Worm (Caenorhabditis elegans): ENCODE results near the gene bra-2.

bra-2 gene

DNA sequence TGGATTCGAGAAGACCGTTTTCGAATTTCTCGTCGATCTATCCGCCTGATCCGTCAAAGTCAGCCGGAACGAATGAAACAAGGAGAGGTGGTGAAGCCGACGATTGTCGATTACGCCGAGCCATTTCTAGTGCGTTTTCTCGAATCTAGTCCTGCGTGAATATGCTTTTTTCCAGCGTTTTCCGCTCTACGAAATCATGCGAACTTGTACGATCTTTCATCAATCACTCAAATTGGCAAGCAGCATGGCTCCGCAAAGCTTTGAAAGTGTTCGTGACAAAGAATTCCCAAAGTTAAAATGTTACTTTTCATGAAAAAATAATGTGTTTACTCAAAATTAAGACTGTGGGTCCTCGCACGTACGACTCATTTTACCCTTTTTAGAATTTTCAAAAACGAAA is 14.2 kb upstream of the bra-2 start:
- no peak for TF ChIP-seq Y75B8A.6 (GFP tag; IDR thresholded peaks at IDR 0.05)
- TF ChIP-seq unc-62 (GFP tag; optimal IDR thresholded peaks at IDR 0.05 in 1 of 2), result peak in 1 of 2 experiments; percentile 98
- no peak for TF ChIP-seq unc-62 (tag; optimal IDR thresholded peaks at IDR 0.05)

- TF ChIP-seq nhr-237 (tag; optimal IDR thresholded peaks at IDR 0.05) (no peak), aha-1 (tag) (no peak), lin-38 (GFP tag; IDR thresholded peaks at IDR 0.05) (peak; percentile 61), Y105C5A.15 (GFP tag; IDR thresholded peaks at IDR 0.05) (0 out of 2 replicates have a peak, but pooled peaks have one; percentile 37), gei-8 (GFP tag; optimal IDR thresholded peaks at IDR 0.05) (no peak), set-16 (GFP tag; IDR thresholded peaks at IDR 0.05) (peak; percentile 31; the same call in 1 of the 2 replicates), mep-1 (tag; optimal IDR thresholded peaks at IDR 0.05) (no peak), arid-1 (GFP tag; conservative IDR thresholded peaks at IDR 0.05) (0 out of 2 replicates have a peak, but pooled peaks have one; percentile 26), pqm-1 (tag; optimal IDR thresholded peaks at IDR 0.05) (no peak), nhr-10 (tag; optimal IDR thresholded peaks at IDR 0.05) (no peak), jun-1 (tag; optimal IDR thresholded peaks at IDR 0.05) (no peak), mdt-29 (GFP tag; IDR thresholded peaks at IDR 0.05) (0 out of 2 replicates have a peak, but pooled peaks have one; percentile 14), ztf-11 (tag; optimal IDR thresholded peaks at IDR 0.05) (no peak), Y48G9A.11 (GFP tag; IDR thresholded peaks at IDR 0.05) (no peak), fos-1 (tag; optimal IDR thresholded peaks at IDR 0.05) (no peak), F26F4.8 (GFP tag; conservative IDR thresholded peaks at IDR 0.05) (0 out of 2 replicates have a peak, but pooled peaks have one; percentile 19), F49E8.2 (tag; optimal IDR thresholded peaks at IDR 0.05; ENCODE audit: borderline replicate concordance) (no peak), ama-1 (optimal IDR thresholded peaks at IDR 0.05) (no peak), dmd-8 (GFP tag; IDR thresholded peaks at IDR 0.05) (no peak)
Observed at ce11 chrIII:900134-900533, 10.9 kb upstream of the bra-2 start.

- TF ChIP-seq dmd-8 (GFP tag; IDR thresholded peaks at IDR 0.05) (0 out of 2 replicates have a peak, but pooled peaks have one; percentile 51), saeg-2 (GFP tag; IDR thresholded peaks at IDR 0.05) (no peak), mxl-3 (GFP tag; optimal IDR thresholded peaks at IDR 0.05) (no peak), nhr-77 (tag; optimal IDR thresholded peaks at IDR 0.05) (no peak), daf-8 (GFP tag; IDR thresholded peaks at IDR 0.05) (no peak), aha-1 (tag) (no peak)
Observed at ce11 chrIII:901148-901547, 9.9 kb upstream of the bra-2 start, which contains the start of gene sucl-2. Gene sucl-2, minus strand, starts transcription at chrIII:901412.

- TF ChIP-seq F10B5.3 (tag; optimal IDR thresholded peaks at IDR 0.05) (no peak), madf-9 (GFP tag; conservative IDR thresholded peaks at IDR 0.05) (no peak), snpc-1.2 (GFP tag; IDR thresholded peaks at IDR 0.05) (no peak), daf-16 (GFP tag; optimal IDR thresholded peaks at IDR 0.05) (no peak), daf-16 (tag; optimal IDR thresholded peaks at IDR 0.05) (peak; percentile 17), mes-2 (tag; optimal IDR thresholded peaks at IDR 0.05; ENCODE audit: poor library complexity, severe bottlenecking) (peak; percentile 26), hmg-1.1 (GFP tag; IDR thresholded peaks at IDR 0.05) (no peak), ceh-82 (tag; optimal IDR thresholded peaks at IDR 0.05) (no peak), sdz-12 (GFP tag; optimal IDR thresholded peaks at IDR 0.05) (no peak), lir-3 (tag; optimal IDR thresholded peaks at IDR 0.05) (no peak), nhr-28 (tag; optimal IDR thresholded peaks at IDR 0.05) (peak; percentile 5), ces-1 (GFP tag; optimal IDR thresholded peaks at IDR 0.05) (no peak), Y48G9A.11 (GFP tag; IDR thresholded peaks at IDR 0.05) (peak; percentile 20; the same call in 1 of the 2 replicates), Y75B8A.6 (GFP tag; IDR thresholded peaks at IDR 0.05) (no peak), attf-4 (tag; optimal IDR thresholded peaks at IDR 0.05) (no peak), lim-7 (GFP tag; IDR thresholded peaks at IDR 0.05) (no peak), daf-8 (GFP tag; IDR thresholded peaks at IDR 0.05) (no peak), nhr-77 (tag; optimal IDR thresholded peaks at IDR 0.05) (no peak), dpl-1 (GFP tag; optimal IDR thresholded peaks at IDR 0.05) (peak; percentile 70), lsy-2 (tag; optimal IDR thresholded peaks at IDR 0.05) (peak in 1 of 2 experiments; percentile 33), aly-2 (tag; optimal IDR thresholded peaks at IDR 0.05) (no peak), F44E2.7 (GFP tag; IDR thresholded peaks at IDR 0.05) (no peak), hlh-11 (tag; optimal IDR thresholded peaks at IDR 0.05) (peak; percentile 38), arid-1 (GFP tag; conservative IDR thresholded peaks at IDR 0.05) (no peak), rbr-2 (tag; optimal IDR thresholded peaks at IDR 0.05) (no peak), ztf-11 (tag; optimal IDR thresholded peaks at IDR 0.05) (no peak), ceh-32 (tag; optimal IDR thresholded peaks at IDR 0.05; ENCODE audit: poor library complexity) (no peak)
Observed at ce11 chrIII:901600-902250, 9.3 kb upstream of the bra-2 start.
